Worm (Caenorhabditis elegans) whole organism, L4/young adult: ENCODE data around the gene Y32B12C.1.

Experiments
- W03F9.2 ChIP-seq: fragments of 150-350 bp; optimal IDR thresholded peaks from 2 replicates; lab custom pipeline; 2014; ENCODE audit warnings: missing biosample characterization, missing genetic modification characterization
- him-1 ChIP-seq: sonication (generic microtip); optimal IDR thresholded peaks from 2 replicates; lab custom pipeline; 2016; ENCODE audit warnings: missing genotype, missing genetic modification reagents, missing genetic modification characterization, missing compliant biosample characterization

- TF ChIP-seq him-1 (tag; lab: Kevin White, UChicago) = no peak
- no peak for TF ChIP-seq W03F9.2 (tag; lab: Kevin White, UChicago)
Observed at ce11 chrV:16594514-16594913, 11.9 kb upstream of the Y32B12C.1 start.
